Fruit fly (Drosophila melanogaster): ENCODE measurements around the gene CG13288.
A peak's percentile ranks its signal among the peaks of the same experiment; 100 is the strongest.

The CG13288 gene

dm6 chr3L:5964399-5964798 is 57.2 kb downstream of the CG13288 start:
- TF ChIP-seq CG16863 (GFP tag; optimal IDR thresholded peaks at IDR 0.05) = peak; percentile 21
- TF ChIP-seq prd (optimal IDR thresholded peaks at IDR 0.05) = no peak
- peak; percentile 46; the same call in 2 of the 3 replicates for TF ChIP-seq prd (GFP tag; IDR thresholded peaks at IDR 0.05)
- no peak for TF ChIP-seq CG17186 (GFP tag; optimal IDR thresholded peaks at IDR 0.05)
- TF ChIP-seq Xrp1 (GFP tag; IDR thresholded peaks at IDR 0.05) = peak; percentile 58; the same call in 1 of the 2 replicates
- TF ChIP-seq CG4404 (GFP tag; IDR thresholded peaks at IDR 0.05) = peak; percentile 43
- no peak for TF ChIP-seq CG8359 (GFP tag; optimal IDR thresholded peaks at IDR 0.05; ENCODE audit: borderline replicate concordance)
- peak; percentile 19 for TF ChIP-seq Xbp1 (GFP tag; optimal IDR thresholded peaks at IDR 0.05)
- peak in 1 of 2 experiments; percentile 20 for TF ChIP-seq chif (GFP tag; optimal IDR thresholded peaks at IDR 0.05)
- no peak for TF ChIP-seq toy (GFP tag; IDR thresholded peaks at IDR 0.05)
- no peak for TF ChIP-seq B-H2 (GFP tag; optimal IDR thresholded peaks at IDR 0.05)
- peak; percentile 31 for TF ChIP-seq gem (tag; optimal IDR thresholded peaks at IDR 0.05)
- peak; percentile 19 for TF ChIP-seq CG2712 (tag; optimal IDR thresholded peaks at IDR 0.05)
- TF ChIP-seq CG7839 (tag; optimal IDR thresholded peaks at IDR 0.05) = peak; percentile 1
- TF ChIP-seq CG9727 (GFP tag; optimal IDR thresholded peaks at IDR 0.05) = peak; percentile 18
- TF ChIP-seq Ets65A (GFP tag) = peak; percentile 92
- TF ChIP-seq CG10462 (GFP tag; optimal IDR thresholded peaks at IDR 0.05) = peak; percentile 14
- 0 out of 2 replicates have a peak, but pooled peaks have one; percentile 5 for TF ChIP-seq Rfx (GFP tag; IDR thresholded peaks at IDR 0.05)
- TF ChIP-seq emc (GFP tag; optimal IDR thresholded peaks at IDR 0.05) = no peak
- TF ChIP-seq Ptx1 (GFP tag; IDR thresholded peaks at IDR 0.05) = no peak
- TF ChIP-seq chn (GFP tag; optimal IDR thresholded peaks at IDR 0.05) = peak; percentile 20
- 0 out of 2 replicates have a peak, but pooled peaks have one; percentile 14 for TF ChIP-seq CG32772 (GFP tag; IDR thresholded peaks at IDR 0.05)
- peak; percentile 82 for TF ChIP-seq sens (GFP tag)
- TF ChIP-seq Asciz (GFP tag; optimal IDR thresholded peaks at IDR 0.05) = no peak
- TF ChIP-seq bsh (GFP tag; optimal IDR thresholded peaks at IDR 0.05) = peak in 1 of 2 experiments; percentile 25
- peak; percentile 65; the same call in 2 of the 3 replicates for TF ChIP-seq zfh1 (GFP tag; IDR thresholded peaks at IDR 0.05)
- peak; percentile 47; the same call in 1 of the 2 replicates for TF ChIP-seq CG6689 (GFP tag; IDR thresholded peaks at IDR 0.05)
- TF ChIP-seq dmrt11E (tag; optimal IDR thresholded peaks at IDR 0.05) = peak; percentile 29
- peak; percentile 32 for TF ChIP-seq CG1603 (tag; optimal IDR thresholded peaks at IDR 0.05)

- peak; percentile 76 for TF ChIP-seq CTCF (GFP tag; optimal IDR thresholded peaks at IDR 0.05)
- TF ChIP-seq Eip74EF (GFP tag; optimal IDR thresholded peaks at IDR 0.05) = no peak
- no peak for TF ChIP-seq Med (GFP tag)
- TF ChIP-seq stwl (tag; optimal IDR thresholded peaks at IDR 0.05) = peak; percentile 38
- peak; percentile 6 for TF ChIP-seq CG2712 (tag; optimal IDR thresholded peaks at IDR 0.05)
- no peak for TF ChIP-seq CG18599 (GFP tag; optimal IDR thresholded peaks at IDR 0.05)
- TF ChIP-seq Bteb2 (GFP tag; optimal IDR thresholded peaks at IDR 0.05) = no peak
- TF ChIP-seq sens (GFP tag) = peak; percentile 30
- peak; percentile 15; the same call in 1 of the 2 replicates for TF ChIP-seq amos (GFP tag; IDR thresholded peaks at IDR 0.05; ENCODE audit: partially characterized antibody)
- TF ChIP-seq D (optimal IDR thresholded peaks at IDR 0.05) = peak; percentile 6
- no peak for TF ChIP-seq D (GFP tag; optimal IDR thresholded peaks at IDR 0.05)
- TF ChIP-seq Nf-YA (GFP tag; IDR thresholded peaks at IDR 0.05) = no peak
- peak; percentile 99 for TF ChIP-seq CG11504 (tag; optimal IDR thresholded peaks at IDR 0.05)
- TF ChIP-seq Bgb (GFP tag; IDR thresholded peaks at IDR 0.05; ENCODE audit: partially characterized antibody) = peak; percentile 34; the same call in 1 of the 2 replicates
- peak in 1 of 3 experiments; percentile 6 for TF ChIP-seq Stat92E (GFP tag; optimal IDR thresholded peaks at IDR 0.05)
Measured at dm6 chr3L:5966850-5967418, 59.8 kb downstream of the CG13288 start.
